Fruit fly (Drosophila melanogaster) whole organism, embryonic: ENCODE measurements around the gene CG15446.

ENCODE experiments used
- ATbp ChIP-seq: fragments of 200-800 bp; sonication (Bioruptor generic); optimal IDR thresholded peaks from 2 replicates; lab custom pipeline; 2017; ENCODE audit warnings: missing biosample characterization, mild to moderate bottlenecking, missing genetic modification characterization, missing genetic modification reagents
- Atf3 ChIP-seq: fragments of 200-800 bp; sonication (Bioruptor generic); optimal IDR thresholded peaks from 3 replicates; lab custom pipeline; 2016; ENCODE audit warnings: missing biosample characterization, missing genetic modification characterization
- BEAF-32 ChIP-seq: fragments of 200-800 bp; sonication (Bioruptor generic); optimal IDR thresholded peaks from 3 replicates; lab custom pipeline; 2017; ENCODE audit warnings: missing biosample characterization, missing genetic modification characterization, mild to moderate bottlenecking, moderate library complexity, missing genetic modification reagents
- Bteb2 ChIP-seq: fragments of 200-800 bp; sonication (Bioruptor generic); optimal IDR thresholded peaks from 2 replicates; lab custom pipeline; 2016; ENCODE audit warnings: missing biosample characterization, missing genetic modification characterization
- CG12104 ChIP-seq: fragments of 200-800 bp; sonication (Bioruptor generic); optimal IDR thresholded peaks from 3 replicates; lab custom pipeline; 2016; ENCODE audit warnings: missing biosample characterization, missing genetic modification characterization
- CG12155 ChIP-seq: fragments of 200-800 bp; sonication (Bioruptor generic); optimal IDR thresholded peaks from 3 replicates; lab custom pipeline; 2016; ENCODE audit warnings: missing biosample characterization, missing genetic modification characterization
- CG12391 ChIP-seq: fragments of 200-800 bp; sonication (Bioruptor generic); optimal IDR thresholded peaks from 3 replicates; lab custom pipeline; 2018; ENCODE audit warnings: missing biosample characterization, mild to moderate bottlenecking, missing genetic modification characterization, moderate library complexity
- CG12942 ChIP-seq: fragments of 200-800 bp; sonication (Bioruptor generic); optimal IDR thresholded peaks from 3 replicates; lab custom pipeline; 2016; ENCODE audit warnings: missing biosample characterization, missing genetic modification characterization
- CG13624 ChIP-seq: fragments of 200-800 bp; sonication (Bioruptor generic); optimal IDR thresholded peaks from 2 replicates; lab custom pipeline; 2016; ENCODE audit warnings: missing biosample characterization, missing genetic modification characterization
- CG15696 ChIP-seq: fragments of 200-800 bp; sonication (Bioruptor generic); optimal IDR thresholded peaks from 2 replicates; lab custom pipeline; 2019; ENCODE audit warnings: missing biosample characterization, mild to moderate bottlenecking, missing genetic modification characterization, moderate library complexity
- CG17912 ChIP-seq: fragments of 200-800 bp; sonication (Bioruptor generic); optimal IDR thresholded peaks from 2 replicates; lab custom pipeline; 2018; ENCODE audit warnings: missing biosample characterization, mild to moderate bottlenecking, missing genetic modification characterization
- CG18011 ChIP-seq: fragments of 200-800 bp; sonication (Bioruptor generic); optimal IDR thresholded peaks from 2 replicates; lab custom pipeline; 2017; ENCODE audit warnings: missing biosample characterization, missing genetic modification characterization, mild to moderate bottlenecking, moderate library complexity, missing genotype
- CG18599 ChIP-seq: fragments of 200-800 bp; sonication (Bioruptor generic); optimal IDR thresholded peaks from 3 replicates; lab custom pipeline; 2017; ENCODE audit warnings: missing biosample characterization, missing genetic modification characterization, mild to moderate bottlenecking, moderate library complexity, missing genetic modification reagents
- CG2120 ChIP-seq: fragments of 200-800 bp; sonication (Bioruptor generic); optimal IDR thresholded peaks from 3 replicates; lab custom pipeline; 2016; ENCODE audit warnings: missing biosample characterization, missing genetic modification characterization
- CG33557 ChIP-seq: fragments of 200-800 bp; sonication (Bioruptor generic); optimal IDR thresholded peaks from 2 replicates; lab custom pipeline; 2019; ENCODE audit warnings: missing biosample characterization, mild to moderate bottlenecking, missing genetic modification characterization, moderate library complexity
- CG34422 ChIP-seq: fragments of 200-800 bp; sonication (Bioruptor generic); IDR thresholded peaks from 3 replicates; pipeline ENCODE4 v1.3.6; 2022; ENCODE audit warnings: missing biosample characterization, missing genetic modification characterization
- CG4328 ChIP-seq: fragments of 200-800 bp; sonication (Bioruptor generic); optimal IDR thresholded peaks from 3 replicates; lab custom pipeline; 2017; ENCODE audit warnings: missing biosample characterization, missing genetic modification reagents, missing genetic modification characterization
- CG4730 ChIP-seq: fragments of 200-800 bp; sonication (Bioruptor generic); IDR thresholded peaks from 2 replicates; pipeline ENCODE4 v1.3.6; 2022; ENCODE audit warnings: missing biosample characterization, missing genetic modification characterization
- CG5180 ChIP-seq: fragments of 200-800 bp; sonication (Bioruptor generic); optimal IDR thresholded peaks from 3 replicates; lab custom pipeline; 2017; ENCODE audit warnings: missing biosample characterization, missing genetic modification characterization, mild to moderate bottlenecking, moderate library complexity, missing genetic modification reagents
- CG5245 ChIP-seq: fragments of 200-800 bp; sonication (Bioruptor generic); optimal IDR thresholded peaks from 3 replicates; lab custom pipeline; 2016; ENCODE audit warnings: missing biosample characterization, missing genetic modification characterization
- CG6272 ChIP-seq: fragments of 200-800 bp; sonication (Bioruptor generic); IDR thresholded peaks from 2 replicates; pipeline ENCODE4 v1.3.6; 2022; ENCODE audit warnings: missing biosample characterization, missing genetic modification characterization
- CG6791 ChIP-seq: fragments of 200-800 bp; sonication (Bioruptor generic); IDR thresholded peaks from 3 replicates; pipeline ENCODE4 v1.3.6; 2022; ENCODE audit warnings: missing biosample characterization, missing genetic modification characterization; ENCODE audit not compliant: partially characterized antibody
- CG8924 ChIP-seq: fragments of 200-800 bp; optimal IDR thresholded peaks from 3 replicates; lab custom pipeline; 2019; ENCODE audit warnings: missing biosample characterization, mild to moderate bottlenecking, missing genetic modification characterization, moderate library complexity
- CG9932 ChIP-seq: fragments of 200-800 bp; sonication (Bioruptor generic); IDR thresholded peaks from 2 replicates; pipeline ENCODE4 v1.3.6; 2022; ENCODE audit warnings: missing biosample characterization, missing genetic modification characterization
- D ChIP-seq, 2 experiments: fragments of 200-800 bp in 1 of 2; fragments of >200 bp in 1 of 2; sonication (Bioruptor generic) in 1 of 2; optimal IDR thresholded peaks; 2 replicates in 1 of 2; 3 replicates in 1 of 2; lab custom pipeline; 2017; ENCODE audit warnings: mild to moderate bottlenecking in 1 of 2, missing biosample characterization in 1 of 2, missing genetic modification characterization in 1 of 2, missing genetic modification reagents in 1 of 2
- Doc2 ChIP-seq: fragments of 200-800 bp; sonication (Bioruptor generic); IDR thresholded peaks from 2 replicates; pipeline ENCODE4 v1.3.6; 2022; ENCODE audit warnings: missing biosample characterization, missing genetic modification characterization
- Fer3 ChIP-seq: fragments of 200-800 bp; sonication (Bioruptor generic); optimal IDR thresholded peaks from 2 replicates; lab custom pipeline; 2018; ENCODE audit warnings: missing biosample characterization, mild to moderate bottlenecking, missing genetic modification characterization, moderate library complexity
- GATAe ChIP-seq: fragments of 200-800 bp; sonication (Bioruptor generic); conservative IDR thresholded peaks from 2 replicates; pipeline ENCODE4 v1.3.6; 2022; ENCODE audit warnings: missing biosample characterization, missing genetic modification characterization
- H15 ChIP-seq: fragments of 200-800 bp; sonication (Bioruptor generic); IDR thresholded peaks from 3 replicates; pipeline ENCODE4 v1.3.6; 2022; ENCODE audit warnings: missing biosample characterization, missing genetic modification characterization
- HHEX ChIP-seq: fragments of 200-800 bp; sonication (Bioruptor generic); optimal IDR thresholded peaks from 3 replicates; lab custom pipeline; 2017; ENCODE audit warnings: missing biosample characterization, mild to moderate bottlenecking, missing genetic modification characterization, missing genetic modification reagents
- Hr78 ChIP-seq, 2 experiments: fragments of 200-800 bp in 1 of 2; fragments of >200 bp in 1 of 2; sonication (Bioruptor generic) in 1 of 2; optimal IDR thresholded peaks; 2 replicates each; lab custom pipeline; 2017 to 2019; ENCODE audit warnings: missing biosample characterization in 2 of 2, missing genetic modification characterization in 2 of 2, mild to moderate bottlenecking in 1 of 2, moderate library complexity in 1 of 2
- Lpt ChIP-seq: fragments of >200 bp; optimal IDR thresholded peaks from 2 replicates; lab custom pipeline; 2018; ENCODE audit warnings: missing biosample characterization, missing genetic modification characterization
- NfI ChIP-seq: fragments of 200-800 bp; sonication (Bioruptor generic); optimal IDR thresholded peaks from 3 replicates; lab custom pipeline; 2018; ENCODE audit warnings: missing biosample characterization, mild to moderate bottlenecking, missing genetic modification characterization, moderate library complexity
- Trl ChIP-seq, 3 experiments: fragments of >200 bp in 2 of 3; fragments of 200-800 bp in 1 of 3; sonication (Bioruptor generic) in 1 of 3; optimal IDR thresholded peaks; 2 replicates in 1 of 3; 3 replicates in 2 of 3; lab custom pipeline; 2016 to 2017; ENCODE audit warnings: missing biosample characterization in 1 of 3, missing genetic modification characterization in 1 of 3
- az2 ChIP-seq: fragments of 200-800 bp; sonication (Bioruptor generic); optimal IDR thresholded peaks from 3 replicates; lab custom pipeline; 2016; ENCODE audit warnings: missing biosample characterization, missing genetic modification characterization
- bbx ChIP-seq: fragments of 200-800 bp; sonication (Bioruptor generic); IDR thresholded peaks from 2 replicates; pipeline ENCODE4 v1.3.6; 2022; ENCODE audit warnings: missing biosample characterization, missing genetic modification characterization; ENCODE audit not compliant: partially characterized antibody
- bigmax ChIP-seq: fragments of 200-800 bp; sonication (Bioruptor generic); optimal IDR thresholded peaks from 2 replicates; lab custom pipeline; 2018; ENCODE audit warnings: missing biosample characterization, mild to moderate bottlenecking, missing genetic modification characterization
- grau ChIP-seq: fragments of 200-800 bp; optimal IDR thresholded peaks from 3 replicates; lab custom pipeline; 2019; ENCODE audit warnings: missing biosample characterization, mild to moderate bottlenecking, missing genetic modification characterization, moderate library complexity
- h ChIP-seq: fragments of >200 bp; optimal IDR thresholded peaks from 2 replicates; lab custom pipeline; 2017
- onecut ChIP-seq: fragments of 200-800 bp; sonication (Bioruptor generic); IDR thresholded peaks from 2 replicates; pipeline ENCODE4 v1.3.6; 2022; ENCODE audit warnings: missing biosample characterization, missing genetic modification characterization
- pan ChIP-seq, 4 experiments: fragments of >200 bp in 3 of 4; fragments of 200-800 bp in 1 of 4; sonication (Bioruptor generic) in 1 of 4; optimal IDR thresholded peaks in 3 of 4; IDR thresholded peaks in 1 of 4; 2 replicates each; pipeline versions ENCODE4 v1.3.6 to Lab custom; 2017 to 2022; ENCODE audit warnings: missing biosample characterization in 2 of 4, missing genetic modification characterization in 2 of 4, mixed read lengths in 1 of 4
- repo ChIP-seq: fragments of 200-800 bp; sonication (Bioruptor generic); optimal IDR thresholded peaks from 2 replicates; lab custom pipeline; 2016; ENCODE audit warnings: missing biosample characterization, missing genetic modification characterization
- ro ChIP-seq: fragments of 200-800 bp; sonication (Bioruptor generic); IDR thresholded peaks from 2 replicates; pipeline ENCODE4 v1.3.6; 2022; ENCODE audit warnings: missing biosample characterization, missing genetic modification characterization
- shn ChIP-seq: fragments of 200-800 bp; sonication (Bioruptor generic); optimal IDR thresholded peaks from 3 replicates; lab custom pipeline; 2016; ENCODE audit warnings: missing biosample characterization, missing genetic modification characterization
- sim ChIP-seq: fragments of 200-800 bp; sonication (Bioruptor generic); IDR thresholded peaks from 2 replicates; pipeline ENCODE4 v1.3.6; 2022; ENCODE audit warnings: missing biosample characterization, missing genetic modification characterization
- slbo ChIP-seq: fragments of 200-800 bp; sonication (Bioruptor generic); IDR thresholded peaks from 2 replicates; pipeline ENCODE4 v1.3.6; 2022; ENCODE audit warnings: missing biosample characterization, missing genetic modification characterization
- tll ChIP-seq, 2 experiments: fragments of 200-800 bp in 1 of 2; fragments of >200 bp in 1 of 2; sonication (Bioruptor generic) in 1 of 2; optimal IDR thresholded peaks; 2 replicates each; lab custom pipeline; 2017 to 2019; ENCODE audit warnings: missing biosample characterization in 2 of 2, missing genetic modification characterization in 2 of 2, mild to moderate bottlenecking in 1 of 2, moderate library complexity in 1 of 2
- unpg ChIP-seq: fragments of 200-800 bp; sonication (Bioruptor generic); optimal IDR thresholded peaks from 3 replicates; lab custom pipeline; 2018; ENCODE audit warnings: missing biosample characterization, mild to moderate bottlenecking, missing genetic modification characterization, moderate library complexity

CG15446 gene

DNA sequence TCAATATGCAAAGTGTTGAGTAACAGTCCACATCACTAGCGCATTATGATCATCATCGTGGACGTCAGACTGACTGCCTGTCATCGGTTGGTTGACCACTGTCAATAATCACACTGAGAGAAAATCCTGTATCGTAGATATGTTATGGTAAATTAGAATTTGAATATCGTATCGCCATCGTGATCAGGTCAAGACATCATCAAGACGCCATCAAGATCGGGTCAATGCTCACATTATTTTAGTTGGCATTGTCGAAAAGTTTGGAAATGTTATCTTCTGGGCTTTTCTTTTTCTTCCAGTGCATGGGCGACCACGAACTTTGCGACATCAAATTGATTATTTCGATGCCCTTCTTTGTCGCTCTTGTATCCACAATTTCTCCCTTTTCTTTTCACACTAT, 43.0 kb downstream of the CG15446 start (continued):
- TF ChIP-seq CG12391 (tag; lab: Kevin White, UChicago) (peak; percentile 93), Fer3 (tag; lab: Kevin White, UChicago) (peak; percentile 84), Trl (optimal IDR thresholded peaks at IDR 0.05; lab: Kevin White, UChicago) (no peak), Trl (GFP tag; optimal IDR thresholded peaks at IDR 0.05; lab: Kevin White, UChicago) (peak; percentile 84), CG13624 (GFP tag; lab: Kevin White, UChicago) (peak; percentile 89), CG18011 (peak; percentile 67), Hr78 (GFP tag; optimal IDR thresholded peaks at IDR 0.05; lab: Kevin White, UChicago) (peak in 1 of 2 experiments; percentile 92), grau (peak; percentile 88), sim (peak; percentile 40; the same call in 1 of the 2 replicates), CG6791 (GFP tag; lab: Robert Waterston, UW) (no peak), Lpt (GFP tag; lab: Kevin White, UChicago) (no peak), tll (GFP tag; optimal IDR thresholded peaks at IDR 0.05; lab: Kevin White, UChicago) (no peak), shn (peak; percentile 85), CG4730 (GFP tag; lab: Robert Waterston, UW) (peak; percentile 70; the same call in 1 of the 2 replicates), ro (peak; percentile 38; the same call in 1 of the 2 replicates), CG33557 (GFP tag; lab: Kevin White, UChicago) (peak; percentile 85), CG12104 (GFP tag; lab: Kevin White, UChicago) (peak; percentile 76), H15 (GFP tag; lab: Robert Waterston, UW) (peak; percentile 80), repo (GFP tag; lab: Kevin White, UChicago) (peak; percentile 87), HHEX (GFP tag; lab: Kevin White, UChicago) (peak; percentile 83), CG17912 (GFP tag; lab: Kevin White, UChicago) (peak; percentile 80), CG12942 (GFP tag; lab: Kevin White, UChicago) (peak; percentile 89), BEAF-32 (GFP tag; lab: Kevin White, UChicago) (no peak), CG8924 (peak; percentile 90), CG5245 (GFP tag; lab: Kevin White, UChicago) (peak; percentile 84), CG18599 (peak; percentile 87), CG5180 (GFP tag; lab: Kevin White, UChicago) (peak; percentile 72), bbx (no peak), Atf3 (GFP tag; lab: Kevin White, UChicago) (peak; percentile 87), CG9932 (peak; percentile 56; the same call in 1 of the 2 replicates), bigmax (GFP tag; lab: Kevin White, UChicago) (no peak), Doc2 (0 out of 2 replicates have a peak, but pooled peaks have one; percentile 34), NfI (GFP tag; lab: Kevin White, UChicago) (peak; percentile 93), CG34422 (GFP tag; lab: Robert Waterston, UW) (peak; percentile 88), ATbp (GFP tag; lab: Kevin White, UChicago) (peak; percentile 94), unpg (peak; percentile 96), slbo (GFP tag; lab: Robert Waterston, UW) (peak; percentile 89), CG2120 (GFP tag; lab: Kevin White, UChicago) (peak; percentile 87), CG15696 (tag; lab: Kevin White, UChicago) (peak; percentile 63), CG4328 (GFP tag; lab: Kevin White, UChicago) (peak; percentile 65), D (optimal IDR thresholded peaks at IDR 0.05; lab: Kevin White, UChicago) (no peak), D (GFP tag; optimal IDR thresholded peaks at IDR 0.05; lab: Kevin White, UChicago) (peak; percentile 88), CG6272 (GFP tag; lab: Robert Waterston, UW) (peak; percentile 42; the same call in 1 of the 2 replicates), az2 (GFP tag; lab: Kevin White, UChicago) (peak; percentile 91), CG12155 (peak; percentile 77), h (lab: Kevin White, UChicago) (no peak), Bteb2 (GFP tag; lab: Kevin White, UChicago) (peak; percentile 77), GATAe (no peak), onecut (GFP tag; lab: Robert Waterston, UW) (peak; percentile 90), pan (optimal IDR thresholded peaks at IDR 0.05; lab: Kevin White, UChicago) (no peak), pan (GFP tag; optimal IDR thresholded peaks at IDR 0.05 in 1 of 2, IDR thresholded peaks at IDR 0.05 in 1 of 2) (peak in 1 of 2 experiments; percentile 82)
